Worm (Caenorhabditis elegans): ENCODE results near the gene F08G12.1.
A peak's percentile ranks its signal among the peaks of the same experiment; 100 is the strongest.

F08G12.1 gene

ce11 chrX:11252429-11252828 is 53.2 kb downstream of the F08G12.1 start (continued):
- peak; percentile 71 for TF ChIP-seq rbr-2 (tag; optimal IDR thresholded peaks at IDR 0.05)
- TF ChIP-seq cey-2 (tag; optimal IDR thresholded peaks at IDR 0.05; ENCODE audit: borderline replicate concordance, insufficient read depth), result no peak
- TF ChIP-seq T26A8.4 (GFP tag; IDR thresholded peaks at IDR 0.05), result no peak

Measured in whole organism, L4 larva.